Worm (Caenorhabditis elegans): ENCODE data around the gene Y38F1A.1.

ce11 chrII:12935259-12935658 is 19.3 kb downstream of the Y38F1A.1 start, which contains the start of gene lips-9:
- no peak for TF ChIP-seq dpff-1 (tag; optimal IDR thresholded peaks at IDR 0.05)
- no peak for TF ChIP-seq Y53G8AR.9 (GFP tag; conservative IDR thresholded peaks at IDR 0.05)
- no peak for TF ChIP-seq tbx-9 (tag; optimal IDR thresholded peaks at IDR 0.05; ENCODE audit: borderline replicate concordance)
- TF ChIP-seq efl-1 (GFP tag; optimal IDR thresholded peaks at IDR 0.05): no peak
- TF ChIP-seq ceh-58 (GFP tag; IDR thresholded peaks at IDR 0.05): no peak
- TF ChIP-seq madf-10 (tag; optimal IDR thresholded peaks at IDR 0.05): no peak
- no peak for TF ChIP-seq ccch-3 (GFP tag; optimal IDR thresholded peaks at IDR 0.05)

Data from whole organism, young adult.